Fruit fly (Drosophila melanogaster) whole organism, embryonic: ENCODE measurements around the gene mio.

Experiments
- Asciz ChIP-seq: fragments of 200-800 bp; sonication (Bioruptor generic); optimal IDR thresholded peaks from 2 replicates; lab custom pipeline; 2017; ENCODE audit warnings: missing biosample characterization, mild to moderate bottlenecking, missing genetic modification characterization, missing genetic modification reagents
- Atf-2 ChIP-seq: fragments of 200-800 bp; sonication (Bioruptor generic); optimal IDR thresholded peaks from 2 replicates; lab custom pipeline; 2016; ENCODE audit warnings: missing biosample characterization, missing genetic modification characterization
- B-H1 ChIP-seq: fragments of 200-800 bp; sonication (Bioruptor generic); IDR thresholded peaks from 3 replicates; pipeline ENCODE4 v1.3.6; 2022; ENCODE audit warnings: missing biosample characterization, missing genetic modification characterization
- Blimp-1 ChIP-seq: fragments of 200-800 bp; sonication (Bioruptor generic); optimal IDR thresholded peaks from 3 replicates; lab custom pipeline; 2018; ENCODE audit warnings: missing biosample characterization, missing genetic modification characterization, mild to moderate bottlenecking, moderate library complexity, missing genetic modification reagents
- BtbVII ChIP-seq: fragments of 200-800 bp; sonication (Bioruptor generic); optimal IDR thresholded peaks from 3 replicates; lab custom pipeline; 2017; ENCODE audit warnings: missing biosample characterization, mild to moderate bottlenecking, missing genetic modification characterization
- CG11398 ChIP-seq: fragments of 200-800 bp; sonication (Bioruptor generic); optimal IDR thresholded peaks from 2 replicates; lab custom pipeline; 2016; ENCODE audit warnings: missing biosample characterization, missing genetic modification characterization
- CG11560 ChIP-seq: fragments of 200-800 bp; sonication (Bioruptor generic); IDR thresholded peaks from 3 replicates; pipeline ENCODE4 v1.3.6; 2022; ENCODE audit warnings: missing biosample characterization, missing genetic modification characterization
- CG12391 ChIP-seq: fragments of 200-800 bp; sonication (Bioruptor generic); optimal IDR thresholded peaks from 3 replicates; lab custom pipeline; 2018; ENCODE audit warnings: missing biosample characterization, mild to moderate bottlenecking, missing genetic modification characterization, moderate library complexity
- CG12769 ChIP-seq: fragments of 200-800 bp; sonication (Bioruptor generic); optimal IDR thresholded peaks from 2 replicates; lab custom pipeline; 2019; ENCODE audit warnings: missing biosample characterization, mild to moderate bottlenecking, missing genetic modification characterization, moderate library complexity
- CG14441 ChIP-seq: fragments of 200-800 bp; sonication (Bioruptor generic); IDR thresholded peaks from 2 replicates; pipeline ENCODE4 v1.3.6; 2022; ENCODE audit warnings: missing biosample characterization, missing genetic modification characterization
- CG15601 ChIP-seq: fragments of 200-800 bp; sonication (Bioruptor generic); optimal IDR thresholded peaks from 3 replicates; lab custom pipeline; 2019; ENCODE audit warnings: missing biosample characterization, mild to moderate bottlenecking, missing genetic modification characterization, moderate library complexity
- CG17385 ChIP-seq: fragments of 200-800 bp; sonication (Bioruptor generic); optimal IDR thresholded peaks from 3 replicates; lab custom pipeline; 2018; ENCODE audit warnings: missing biosample characterization, mild to moderate bottlenecking, missing genetic modification characterization
- CG2678 ChIP-seq: fragments of 200-800 bp; sonication (Bioruptor generic); optimal IDR thresholded peaks from 3 replicates; lab custom pipeline; 2019; ENCODE audit warnings: missing biosample characterization, mild to moderate bottlenecking, missing genetic modification characterization, moderate library complexity
- CG30020 ChIP-seq: fragments of 200-800 bp; optimal IDR thresholded peaks from 2 replicates; lab custom pipeline; 2019; ENCODE audit warnings: missing biosample characterization, mild to moderate bottlenecking, missing genetic modification characterization, moderate library complexity
- CG4424 ChIP-seq: fragments of 200-800 bp; sonication (Bioruptor generic); optimal IDR thresholded peaks from 3 replicates; lab custom pipeline; 2016; ENCODE audit warnings: missing biosample characterization, missing genetic modification characterization
- CG5180 ChIP-seq: fragments of 200-800 bp; sonication (Bioruptor generic); optimal IDR thresholded peaks from 3 replicates; lab custom pipeline; 2017; ENCODE audit warnings: missing biosample characterization, missing genetic modification characterization, mild to moderate bottlenecking, moderate library complexity, missing genetic modification reagents
- CG6654 ChIP-seq: fragments of 200-800 bp; sonication (Bioruptor generic); optimal IDR thresholded peaks from 2 replicates; lab custom pipeline; 2017; ENCODE audit warnings: missing biosample characterization, mild to moderate bottlenecking, missing genetic modification characterization
- CG7556 ChIP-seq: fragments of 200-800 bp; sonication (Bioruptor generic); optimal IDR thresholded peaks from 2 replicates; lab custom pipeline; 2017; ENCODE audit warnings: missing biosample characterization, mild to moderate bottlenecking, missing genetic modification characterization
- CG8359 ChIP-seq: fragments of 200-800 bp; sonication (Bioruptor generic); optimal IDR thresholded peaks from 2 replicates; lab custom pipeline; 2017; ENCODE audit warnings: missing biosample characterization, mild to moderate bottlenecking, missing genetic modification characterization, borderline replicate concordance
- CG9437 ChIP-seq: fragments of 200-800 bp; sonication (Bioruptor generic); optimal IDR thresholded peaks from 2 replicates; lab custom pipeline; 2018; ENCODE audit warnings: missing biosample characterization, mild to moderate bottlenecking, missing genetic modification characterization
- Camta ChIP-seq: fragments of 200-800 bp; sonication (Bioruptor generic); optimal IDR thresholded peaks from 2 replicates; lab custom pipeline; 2016; ENCODE audit warnings: missing biosample characterization, missing genetic modification characterization
- Dp ChIP-seq: fragments of 200-800 bp; sonication (Bioruptor generic); optimal IDR thresholded peaks from 2 replicates; lab custom pipeline; 2018; ENCODE audit warnings: missing biosample characterization, mild to moderate bottlenecking, missing genetic modification characterization, moderate library complexity
- Drgx ChIP-seq: fragments of 200-800 bp; sonication (Bioruptor generic); IDR thresholded peaks from 2 replicates; pipeline ENCODE4 v1.3.6; 2022; ENCODE audit warnings: missing biosample characterization, missing genetic modification characterization
- Ets97D ChIP-seq: fragments of 200-800 bp; sonication (Bioruptor generic); optimal IDR thresholded peaks from 3 replicates; lab custom pipeline; 2016; ENCODE audit warnings: missing biosample characterization, missing genetic modification characterization
- MBD-R2 ChIP-seq: fragments of 200-800 bp; sonication (Bioruptor generic); IDR thresholded peaks from 2 replicates; pipeline ENCODE4 v1.3.6; 2022; ENCODE audit warnings: missing biosample characterization, missing genetic modification characterization
- Mrtf ChIP-seq: fragments of 200-800 bp; sonication (Bioruptor generic); IDR thresholded peaks from 3 replicates; pipeline ENCODE4 v1.3.6; 2022; ENCODE audit warnings: missing biosample characterization, missing genetic modification characterization
- Sox102F ChIP-seq: fragments of 200-800 bp; sonication (Bioruptor generic); optimal IDR thresholded peaks from 2 replicates; lab custom pipeline; 2018; ENCODE audit warnings: missing biosample characterization, mild to moderate bottlenecking, missing genetic modification characterization, moderate library complexity
- Usf ChIP-seq: fragments of 200-800 bp; sonication (Bioruptor generic); optimal IDR thresholded peaks from 2 replicates; lab custom pipeline; 2017; ENCODE audit warnings: missing genotype, missing biosample characterization, missing genetic modification characterization
- ems ChIP-seq: fragments of 200-800 bp; sonication (Bioruptor generic); optimal IDR thresholded peaks from 3 replicates; lab custom pipeline; 2016; ENCODE audit warnings: missing biosample characterization, missing genetic modification characterization
- eve ChIP-seq, 2 experiments: fragments of >200 bp; optimal IDR thresholded peaks; 2 replicates each; lab custom pipeline; 2017; ENCODE audit warnings: missing biosample characterization in 2 of 2, missing genetic modification characterization in 2 of 2
- ewg ChIP-seq: fragments of 200-800 bp; sonication (Bioruptor generic); optimal IDR thresholded peaks from 3 replicates; lab custom pipeline; 2017; ENCODE audit warnings: mild to moderate bottlenecking, missing biosample characterization, missing genetic modification reagents, missing genetic modification characterization
- exex ChIP-seq: fragments of 200-800 bp; sonication (Bioruptor generic); optimal IDR thresholded peaks from 4 replicates; lab custom pipeline; 2018; ENCODE audit warnings: missing biosample characterization, mild to moderate bottlenecking, missing genetic modification characterization, moderate library complexity
- fd3F ChIP-seq: fragments of 200-800 bp; sonication (Bioruptor generic); optimal IDR thresholded peaks from 2 replicates; lab custom pipeline; 2018; ENCODE audit warnings: missing biosample characterization, mild to moderate bottlenecking, missing genetic modification characterization, moderate library complexity
- gcm2 ChIP-seq: fragments of 200-800 bp; sonication (Bioruptor generic); optimal IDR thresholded peaks from 2 replicates; lab custom pipeline; 2016; ENCODE audit warnings: missing biosample characterization, missing genetic modification characterization
- inv ChIP-seq: fragments of 200-800 bp; sonication (Bioruptor generic); IDR thresholded peaks from 2 replicates; pipeline ENCODE4 v1.3.6; 2022; ENCODE audit warnings: missing biosample characterization, missing genetic modification characterization; ENCODE audit not compliant: partially characterized antibody
- jumu ChIP-seq: fragments of 200-800 bp; sonication (Bioruptor generic); optimal IDR thresholded peaks from 3 replicates; lab custom pipeline; 2016; ENCODE audit warnings: missing biosample characterization, missing genetic modification characterization
- knrl ChIP-seq: fragments of 200-800 bp; sonication (Bioruptor generic); IDR thresholded peaks from 3 replicates; pipeline ENCODE4 v1.3.6; 2022; ENCODE audit warnings: missing biosample characterization, missing genetic modification characterization; ENCODE audit not compliant: partially characterized antibody
- mirr ChIP-seq: fragments of 200-800 bp; sonication (Bioruptor generic); optimal IDR thresholded peaks from 3 replicates; lab custom pipeline; 2018; ENCODE audit warnings: missing biosample characterization, mild to moderate bottlenecking, missing genetic modification characterization
- oc ChIP-seq: fragments of 200-800 bp; sonication (Bioruptor generic); optimal IDR thresholded peaks from 2 replicates; lab custom pipeline; 2018; ENCODE audit warnings: missing biosample characterization, mild to moderate bottlenecking, missing genetic modification characterization, moderate library complexity
- pan ChIP-seq, 4 experiments: fragments of >200 bp in 3 of 4; fragments of 200-800 bp in 1 of 4; sonication (Bioruptor generic) in 1 of 4; optimal IDR thresholded peaks in 3 of 4; IDR thresholded peaks in 1 of 4; 2 replicates each; pipeline versions ENCODE4 v1.3.6 to Lab custom; 2017 to 2022; ENCODE audit warnings: missing biosample characterization in 2 of 4, missing genetic modification characterization in 2 of 4, mixed read lengths in 1 of 4
- pho ChIP-seq: fragments of 200-800 bp; sonication (Bioruptor generic); optimal IDR thresholded peaks from 2 replicates; lab custom pipeline; 2016; ENCODE audit warnings: missing biosample characterization, missing genetic modification characterization
- sens ChIP-seq: fragments of 200-800 bp; sonication (Bioruptor generic); peaks from one replicate; lab custom pipeline; 2016; ENCODE audit warnings: missing biosample characterization, missing genetic modification characterization
- sens-2 ChIP-seq: fragments of 200-800 bp; sonication (Bioruptor generic); IDR thresholded peaks from 2 replicates; pipeline ENCODE4 v1.3.6; 2022; ENCODE audit warnings: missing biosample characterization, missing genetic modification characterization
- so ChIP-seq: fragments of 200-800 bp; sonication (Bioruptor generic); IDR thresholded peaks from 3 replicates; pipeline ENCODE4 v1.3.6; 2022; ENCODE audit warnings: missing biosample characterization, missing genetic modification characterization
- tap ChIP-seq: fragments of 200-800 bp; optimal IDR thresholded peaks from 3 replicates; lab custom pipeline; 2019; ENCODE audit warnings: missing biosample characterization, mild to moderate bottlenecking, missing genetic modification characterization, moderate library complexity
- tll ChIP-seq, 2 experiments: fragments of 200-800 bp in 1 of 2; fragments of >200 bp in 1 of 2; sonication (Bioruptor generic) in 1 of 2; optimal IDR thresholded peaks; 2 replicates each; lab custom pipeline; 2017 to 2019; ENCODE audit warnings: missing biosample characterization in 2 of 2, missing genetic modification characterization in 2 of 2, mild to moderate bottlenecking in 1 of 2, moderate library complexity in 1 of 2
- zfh1 ChIP-seq: fragments of 200-800 bp; sonication (Bioruptor generic); IDR thresholded peaks from 3 replicates; pipeline ENCODE4 v1.3.6; 2022; ENCODE audit warnings: missing biosample characterization, missing genetic modification characterization

mio gene

dm6 chr2L:2226259-2227121 is 9.4 kb downstream of the mio start, which contains the start of the genes CG15387 and sau (continued):
- TF ChIP-seq Mrtf (GFP tag; lab: Robert Waterston, UW) (peak; percentile 70; the same call in 2 of the 3 replicates), CG4424 (peak; percentile 90), MBD-R2 (GFP tag; lab: Robert Waterston, UW) (peak; percentile 90), zfh1 (GFP tag; lab: Robert Waterston, UW) (peak; percentile 81), gcm2 (GFP tag; lab: Kevin White, UChicago) (no peak), CG6654 (GFP tag; lab: Kevin White, UChicago) (peak; percentile 57), ems (GFP tag; lab: Kevin White, UChicago) (peak; percentile 87), CG12391 (tag; lab: Kevin White, UChicago) (peak; percentile 95), tll (GFP tag; optimal IDR thresholded peaks at IDR 0.05; lab: Kevin White, UChicago) (no peak), Ets97D (GFP tag; lab: Kevin White, UChicago) (peak; percentile 92), Camta (GFP tag; lab: Kevin White, UChicago) (peak; percentile 90), CG14441 (peak; percentile 82), CG5180 (GFP tag; lab: Kevin White, UChicago) (peak; percentile 63), pho (GFP tag; lab: Kevin White, UChicago) (peak; percentile 88), B-H1 (GFP tag; lab: Robert Waterston, UW) (peak; percentile 55; the same call in 2 of the 3 replicates), CG17385 (GFP tag; lab: Kevin White, UChicago) (peak; percentile 79), inv (GFP tag; lab: Robert Waterston, UW) (peak; percentile 90), mirr (GFP tag; lab: Kevin White, UChicago) (peak; percentile 81), BtbVII (peak; percentile 72), CG11560 (tag; lab: Robert Waterston, UW) (peak; percentile 49; the same call in 2 of the 3 replicates), Atf-2 (GFP tag; lab: Kevin White, UChicago) (peak; percentile 91), CG9437 (GFP tag; lab: Kevin White, UChicago) (peak; percentile 85), sens (peak; percentile 99), CG11398 (GFP tag; lab: Kevin White, UChicago) (peak; percentile 51), so (GFP tag; lab: Robert Waterston, UW) (peak; percentile 82), Usf (GFP tag; lab: Kevin White, UChicago) (peak; percentile 64), sens-2 (GFP tag; lab: Robert Waterston, UW) (no peak), Asciz (peak; percentile 76), knrl (GFP tag; lab: Robert Waterston, UW) (peak; percentile 92), jumu (GFP tag; lab: Kevin White, UChicago) (peak; percentile 84), Drgx (peak; percentile 65), ewg (GFP tag; lab: Kevin White, UChicago) (peak; percentile 84), oc (tag; lab: Kevin White, UChicago) (peak; percentile 60), CG15601 (peak; percentile 72), eve (GFP tag; optimal IDR thresholded peaks at IDR 0.05; lab: Kevin White, UChicago) (no peak), CG7556 (GFP tag; lab: Kevin White, UChicago) (peak; percentile 83), tap (tag; lab: Kevin White, UChicago) (peak; percentile 76), CG8359 (GFP tag; lab: Kevin White, UChicago) (peak; percentile 41), fd3F (peak; percentile 72), CG30020 (tag; lab: Kevin White, UChicago) (peak; percentile 80), pan (optimal IDR thresholded peaks at IDR 0.05; lab: Kevin White, UChicago) (no peak), pan (GFP tag; optimal IDR thresholded peaks at IDR 0.05 in 1 of 2, IDR thresholded peaks at IDR 0.05 in 1 of 2) (peak in 1 of 2 experiments; percentile 87), CG2678 (tag; lab: Kevin White, UChicago) (peak; percentile 88), exex (tag; lab: Kevin White, UChicago) (peak; percentile 73), Sox102F (peak; percentile 86), Blimp-1 (peak; percentile 80), CG12769 (tag; lab: Kevin White, UChicago) (peak; percentile 83), Dp (GFP tag; lab: Kevin White, UChicago) (peak; percentile 16)
